Fruit fly (Drosophila melanogaster) whole organism, prepupa: ENCODE measurements around the gene aru.
A peak's percentile ranks its signal among the peaks of the same experiment; 100 is the strongest.

ENCODE experiments used
- CG34406 ChIP-seq: fragments of 200-800 bp; sonication (Bioruptor generic); optimal IDR thresholded peaks from 3 replicates; lab custom pipeline; 2016; ENCODE audit warnings: missing biosample characterization, missing genetic modification characterization
- Hr4 ChIP-seq: fragments of 200-800 bp; sonication (Bioruptor generic); optimal IDR thresholded peaks from 3 replicates; lab custom pipeline; 2016; ENCODE audit warnings: missing biosample characterization, missing genetic modification characterization
- Lpt ChIP-seq: fragments of 200-800 bp; sonication (Bioruptor generic); optimal IDR thresholded peaks from 3 replicates; lab custom pipeline; 2016; ENCODE audit warnings: missing biosample characterization, missing genetic modification characterization
- cyc ChIP-seq: fragments of 200-800 bp; sonication (Bioruptor generic); optimal IDR thresholded peaks from 3 replicates; lab custom pipeline; 2016; ENCODE audit warnings: missing biosample characterization, missing genetic modification characterization
- net ChIP-seq: fragments of 200-800 bp; sonication (Bioruptor generic); optimal IDR thresholded peaks from 3 replicates; lab custom pipeline; 2016; ENCODE audit warnings: missing biosample characterization, missing genetic modification characterization
- svp ChIP-seq: fragments of 200-800 bp; sonication (Bioruptor generic); peaks from one replicate; lab custom pipeline; 2016; ENCODE audit warnings: missing biosample characterization, missing genetic modification characterization

DNA sequence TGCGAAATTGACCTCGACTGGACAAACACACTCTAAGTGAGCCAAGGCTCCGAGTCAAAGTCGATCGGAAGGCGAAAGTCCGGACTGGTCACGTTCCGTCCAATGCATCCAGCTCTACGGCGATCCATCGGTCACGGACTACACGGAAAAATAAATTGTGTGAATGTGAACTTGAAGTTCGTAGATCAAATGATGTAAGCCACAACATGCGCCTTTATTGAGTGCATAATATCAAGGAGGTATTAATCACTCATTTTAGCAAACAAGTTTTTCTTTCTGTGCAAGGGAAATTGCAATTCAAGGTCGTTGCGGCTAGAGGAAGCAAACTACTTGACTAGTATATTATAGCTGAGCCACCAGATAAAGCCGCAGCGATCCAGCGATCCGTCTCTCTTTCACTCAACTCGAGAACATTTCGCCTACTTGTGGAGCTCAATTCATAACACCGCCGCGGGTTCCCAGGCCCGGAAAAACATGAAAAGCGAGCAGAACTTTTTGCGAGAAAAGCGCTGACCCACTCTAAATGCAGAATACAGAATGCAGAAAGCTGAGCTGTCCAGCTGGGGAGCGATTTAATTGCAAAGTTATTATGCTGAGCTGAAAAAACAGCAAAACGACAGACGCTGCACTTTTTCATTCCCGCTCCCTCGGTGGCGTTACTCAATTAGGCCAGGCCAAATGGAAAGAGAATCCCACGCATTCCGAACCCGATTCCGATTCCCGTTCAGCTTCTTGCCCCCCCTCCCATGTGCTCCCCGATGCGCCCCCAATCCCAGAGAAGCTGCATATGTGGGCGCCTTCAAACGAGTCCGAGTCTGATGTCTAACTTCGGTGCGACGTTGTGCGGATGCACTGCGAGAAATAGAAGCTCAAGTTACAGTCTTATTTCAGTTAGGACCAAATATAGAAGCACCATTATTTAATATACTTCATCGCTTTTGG, 24.0 kb downstream of the aru start:
- peak; percentile 43 for TF ChIP-seq Hr4 (GFP tag; lab: Kevin White, UChicago)
- peak; percentile 41 for TF ChIP-seq svp
- TF ChIP-seq cyc (GFP tag; lab: Kevin White, UChicago), result no peak
- TF ChIP-seq net (GFP tag; lab: Kevin White, UChicago), result peak; percentile 36
- TF ChIP-seq Lpt (GFP tag; lab: Kevin White, UChicago), result no peak
- no peak for TF ChIP-seq CG34406 (GFP tag; lab: Kevin White, UChicago)
